Fruit fly (Drosophila melanogaster): Measurements from ENCODE around the gene CG42395.

Gene CG42395

DNA sequence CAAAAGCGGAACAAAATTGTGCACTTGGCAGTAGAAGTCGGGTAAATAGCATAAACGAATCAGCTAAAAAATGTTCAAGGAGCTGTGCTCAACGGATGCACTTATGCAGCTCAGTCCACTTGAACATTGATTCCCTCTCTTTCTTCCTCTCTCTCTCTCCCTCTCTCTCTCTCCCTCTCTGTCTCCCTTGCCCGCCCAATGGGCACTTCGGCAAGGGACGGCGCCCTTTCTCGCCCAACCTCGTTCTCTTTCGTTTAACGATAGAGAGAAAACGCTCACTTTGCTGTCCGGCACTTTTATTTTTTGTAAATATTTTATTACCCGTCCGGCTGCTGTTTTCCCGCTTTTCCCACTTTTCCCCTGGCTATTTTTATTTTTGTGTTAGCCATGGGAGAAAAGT, 31.6 kb downstream of the CG42395 start:
- TF ChIP-seq psq (optimal IDR thresholded peaks at IDR 0.05) (no peak), usp (GFP tag; optimal IDR thresholded peaks at IDR 0.05) (no peak), Dll (optimal IDR thresholded peaks at IDR 0.05) (no peak), EcR (GFP tag; optimal IDR thresholded peaks at IDR 0.05) (no peak), CG8478 (optimal IDR thresholded peaks at IDR 0.05) (no peak), pan (optimal IDR thresholded peaks at IDR 0.05) (no peak)

dm6 chrX:9533518-9533917, 42.5 kb downstream of the CG42395 start, which contains the start of gene CG34026:
TSS of gene CG34026 (plus strand) at chrX:9533818.
- no peak for TF ChIP-seq EcR (GFP tag; optimal IDR thresholded peaks at IDR 0.05)
- no peak for TF ChIP-seq psq (optimal IDR thresholded peaks at IDR 0.05)
- no peak for TF ChIP-seq Dll (optimal IDR thresholded peaks at IDR 0.05)
- no peak for TF ChIP-seq CG8478 (optimal IDR thresholded peaks at IDR 0.05)
- no peak for TF ChIP-seq pan (optimal IDR thresholded peaks at IDR 0.05)
- TF ChIP-seq usp (GFP tag; optimal IDR thresholded peaks at IDR 0.05) = no peak

- TF ChIP-seq Dll (optimal IDR thresholded peaks at IDR 0.05) (no peak), EcR (GFP tag; optimal IDR thresholded peaks at IDR 0.05) (no peak), CG8478 (optimal IDR thresholded peaks at IDR 0.05) (no peak), usp (GFP tag; optimal IDR thresholded peaks at IDR 0.05) (no peak), psq (optimal IDR thresholded peaks at IDR 0.05) (no peak), pan (optimal IDR thresholded peaks at IDR 0.05) (no peak)
These were observed 43.6 kb downstream of the CG42395 start for dm6 chrX:9532453-9532852.

DNA sequence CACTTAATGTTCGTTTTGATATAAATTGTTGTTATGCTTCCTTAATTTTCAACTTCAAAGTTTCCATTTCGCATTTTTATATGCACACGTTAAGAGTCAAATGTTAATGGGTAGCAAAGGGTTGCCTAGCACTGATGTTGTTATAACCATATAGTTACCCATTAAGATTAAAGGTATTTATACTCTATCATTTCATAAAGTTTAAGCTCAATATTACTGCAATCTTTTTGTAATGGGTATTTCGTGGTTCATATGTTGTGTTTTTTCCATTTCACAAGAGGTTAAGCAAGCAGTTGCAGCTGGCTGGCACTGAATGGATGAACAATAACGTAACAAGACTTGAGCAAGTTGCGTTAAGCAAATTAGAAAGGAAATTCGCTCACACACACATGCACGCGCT, 44.2 kb downstream of the CG42395 start:
- TF ChIP-seq pan (optimal IDR thresholded peaks at IDR 0.05) (no peak), CG8478 (optimal IDR thresholded peaks at IDR 0.05) (no peak), usp (GFP tag; optimal IDR thresholded peaks at IDR 0.05) (no peak), psq (optimal IDR thresholded peaks at IDR 0.05) (no peak), EcR (GFP tag; optimal IDR thresholded peaks at IDR 0.05) (no peak), Dll (optimal IDR thresholded peaks at IDR 0.05) (no peak)

All from whole organism.